Fruit fly (Drosophila melanogaster) whole organism, embryonic: ENCODE measurements around the gene CG5498.

Source experiments
- B-H2 ChIP-seq: fragments of 200-800 bp; sonication (Bioruptor generic); optimal IDR thresholded peaks from 2 replicates; lab custom pipeline; 2018; ENCODE audit warnings: missing biosample characterization, mild to moderate bottlenecking, missing genetic modification characterization
- Bgb ChIP-seq: fragments of 200-800 bp; sonication (Bioruptor generic); IDR thresholded peaks from 2 replicates; pipeline ENCODE4 v1.3.6; 2022; ENCODE audit warnings: missing biosample characterization, missing genetic modification characterization; ENCODE audit not compliant: partially characterized antibody
- CG11085 ChIP-seq: fragments of 200-800 bp; sonication (Bioruptor generic); IDR thresholded peaks from 2 replicates; pipeline ENCODE4 v1.3.6; 2022; ENCODE audit warnings: missing biosample characterization, missing genetic modification characterization
- CG11456 ChIP-seq: fragments of 200-800 bp; sonication (Bioruptor generic); IDR thresholded peaks from 3 replicates; pipeline ENCODE4 v1.3.6; 2022; ENCODE audit warnings: missing biosample characterization, missing genetic modification characterization
- CG11504 ChIP-seq: fragments of 200-800 bp; sonication (Bioruptor generic); optimal IDR thresholded peaks from 3 replicates; lab custom pipeline; 2019; ENCODE audit warnings: missing biosample characterization, mild to moderate bottlenecking, missing genetic modification characterization, moderate library complexity
- CG11695 ChIP-seq: fragments of 200-800 bp; sonication (Bioruptor generic); IDR thresholded peaks from 3 replicates; pipeline ENCODE4 v1.3.6; 2022; ENCODE audit warnings: missing biosample characterization, missing genetic modification characterization
- CG14667 ChIP-seq: fragments of 200-800 bp; sonication (Bioruptor generic); IDR thresholded peaks from 2 replicates; pipeline ENCODE4 v1.3.6; 2022; ENCODE audit warnings: missing biosample characterization, missing genetic modification characterization
- CG15269 ChIP-seq: fragments of 200-800 bp; sonication (Bioruptor generic); optimal IDR thresholded peaks from 2 replicates; lab custom pipeline; 2018; ENCODE audit warnings: missing biosample characterization, mild to moderate bottlenecking, missing genetic modification characterization, moderate library complexity
- CG15514 ChIP-seq: fragments of 200-800 bp; sonication (Bioruptor generic); optimal IDR thresholded peaks from 3 replicates; lab custom pipeline; 2017; ENCODE audit warnings: missing biosample characterization, missing genetic modification characterization, mild to moderate bottlenecking, moderate library complexity, missing genetic modification reagents
- CG17328 ChIP-seq: fragments of 200-800 bp; sonication (Bioruptor generic); IDR thresholded peaks from 2 replicates; pipeline ENCODE4 v1.3.6; 2022; ENCODE audit warnings: missing biosample characterization, missing genetic modification characterization
- CG17361 ChIP-seq: fragments of 200-800 bp; sonication (Bioruptor generic); IDR thresholded peaks from 3 replicates; pipeline ENCODE4 v1.3.6; 2022; ENCODE audit warnings: missing biosample characterization, missing genetic modification characterization
- CG18764 ChIP-seq: fragments of 200-800 bp; sonication (Bioruptor generic); optimal IDR thresholded peaks from 3 replicates; lab custom pipeline; 2016; ENCODE audit warnings: missing biosample characterization, missing genetic modification characterization
- CG2712 ChIP-seq: fragments of 200-800 bp; optimal IDR thresholded peaks from 3 replicates; lab custom pipeline; 2019; ENCODE audit warnings: missing biosample characterization, mild to moderate bottlenecking, missing genetic modification characterization, moderate library complexity
- CG30020 ChIP-seq: fragments of 200-800 bp; optimal IDR thresholded peaks from 2 replicates; lab custom pipeline; 2019; ENCODE audit warnings: missing biosample characterization, mild to moderate bottlenecking, missing genetic modification characterization, moderate library complexity
- CG31365 ChIP-seq: fragments of 200-800 bp; sonication (Bioruptor generic); optimal IDR thresholded peaks from 2 replicates; lab custom pipeline; 2018; ENCODE audit warnings: missing biosample characterization, mild to moderate bottlenecking, missing genetic modification characterization
- CG31388 ChIP-seq: fragments of 200-800 bp; sonication (Bioruptor generic); optimal IDR thresholded peaks from 2 replicates; lab custom pipeline; 2016; ENCODE audit warnings: missing biosample characterization, missing genetic modification characterization
- CG3163 ChIP-seq: fragments of 200-800 bp; sonication (Bioruptor generic); optimal IDR thresholded peaks from 3 replicates; lab custom pipeline; 2016; ENCODE audit warnings: missing biosample characterization, missing genetic modification characterization
- CG33557 ChIP-seq: fragments of 200-800 bp; sonication (Bioruptor generic); optimal IDR thresholded peaks from 2 replicates; lab custom pipeline; 2019; ENCODE audit warnings: missing biosample characterization, mild to moderate bottlenecking, missing genetic modification characterization, moderate library complexity
- CG34224 ChIP-seq: fragments of 200-800 bp; sonication (Bioruptor generic); IDR thresholded peaks from 3 replicates; pipeline ENCODE4 v1.3.6; 2022; ENCODE audit warnings: missing biosample characterization, missing genetic modification characterization; ENCODE audit not compliant: partially characterized antibody
- CG43689 ChIP-seq: fragments of 200-800 bp; sonication (Bioruptor generic); IDR thresholded peaks from 2 replicates; pipeline ENCODE4 v1.3.6; 2022; ENCODE audit warnings: missing biosample characterization, missing genetic modification characterization
- CG4404 ChIP-seq: fragments of 200-800 bp; sonication (Bioruptor generic); IDR thresholded peaks from 2 replicates; pipeline ENCODE4 v1.3.6; 2022; ENCODE audit warnings: missing biosample characterization, missing genetic modification characterization
- CG6254 ChIP-seq: fragments of 200-800 bp; sonication (Bioruptor generic); optimal IDR thresholded peaks from 3 replicates; lab custom pipeline; 2017; ENCODE audit warnings: mild to moderate bottlenecking, missing biosample characterization, missing genetic modification reagents, missing genetic modification characterization
- CG7372 ChIP-seq: fragments of 200-800 bp; sonication (Bioruptor generic); IDR thresholded peaks from 2 replicates; pipeline ENCODE4 v1.3.6; 2022; ENCODE audit warnings: missing biosample characterization, missing genetic modification characterization
- CG7928 ChIP-seq: fragments of 200-800 bp; sonication (Bioruptor generic); optimal IDR thresholded peaks from 2 replicates; lab custom pipeline; 2017; ENCODE audit warnings: missing biosample characterization, mild to moderate bottlenecking, missing genetic modification characterization
- CG8359 ChIP-seq: fragments of 200-800 bp; sonication (Bioruptor generic); optimal IDR thresholded peaks from 2 replicates; lab custom pipeline; 2017; ENCODE audit warnings: missing biosample characterization, mild to moderate bottlenecking, missing genetic modification characterization, borderline replicate concordance
- CG8944 ChIP-seq: fragments of 200-800 bp; sonication (Bioruptor generic); optimal IDR thresholded peaks from 3 replicates; lab custom pipeline; 2016; ENCODE audit warnings: missing biosample characterization, missing genetic modification characterization
- Deaf1 ChIP-seq: fragments of 200-800 bp; optimal IDR thresholded peaks from 3 replicates; lab custom pipeline; 2019; ENCODE audit warnings: missing biosample characterization, mild to moderate bottlenecking, missing genetic modification characterization, moderate library complexity
- Doc2 ChIP-seq: fragments of 200-800 bp; sonication (Bioruptor generic); IDR thresholded peaks from 2 replicates; pipeline ENCODE4 v1.3.6; 2022; ENCODE audit warnings: missing biosample characterization, missing genetic modification characterization
- HLH3B ChIP-seq: fragments of 200-800 bp; sonication (Bioruptor generic); IDR thresholded peaks from 2 replicates; pipeline ENCODE4 v1.3.6; 2022; ENCODE audit warnings: missing biosample characterization, missing genetic modification characterization
- MTF-1 ChIP-seq: fragments of 200-800 bp; sonication (Bioruptor generic); optimal IDR thresholded peaks from 2 replicates; lab custom pipeline; 2018; ENCODE audit warnings: missing biosample characterization, mild to moderate bottlenecking, missing genetic modification characterization, borderline replicate concordance
- Oaz ChIP-seq: fragments of 200-800 bp; sonication (Bioruptor generic); IDR thresholded peaks from 2 replicates; pipeline ENCODE4 v1.3.6; 2022; ENCODE audit warnings: missing biosample characterization, missing genetic modification characterization
- PHDP ChIP-seq: fragments of 200-800 bp; sonication (Bioruptor generic); optimal IDR thresholded peaks from 3 replicates; lab custom pipeline; 2018; ENCODE audit warnings: missing biosample characterization, mild to moderate bottlenecking, missing genetic modification characterization, moderate library complexity
- Ravus ChIP-seq: fragments of 200-800 bp; sonication (Bioruptor generic); IDR thresholded peaks from 2 replicates; pipeline ENCODE4 v1.3.6; 2022; ENCODE audit warnings: missing biosample characterization, missing genetic modification characterization
- Side ChIP-seq: fragments of 200-800 bp; sonication (Bioruptor generic); optimal IDR thresholded peaks from 2 replicates; lab custom pipeline; 2016; ENCODE audit warnings: missing biosample characterization, missing genetic modification characterization
- TFAM ChIP-seq: fragments of 200-800 bp; sonication (Bioruptor generic); optimal IDR thresholded peaks from 2 replicates; lab custom pipeline; 2017; ENCODE audit warnings: missing biosample characterization, missing genetic modification characterization, inconsistent platforms
- Xrp1 ChIP-seq: fragments of 200-800 bp; sonication (Bioruptor generic); IDR thresholded peaks from 2 replicates; pipeline ENCODE4 v1.3.6; 2022; ENCODE audit warnings: missing biosample characterization, missing genetic modification characterization
- ac ChIP-seq: fragments of 200-800 bp; sonication (Bioruptor generic); optimal IDR thresholded peaks from 3 replicates; lab custom pipeline; 2017; ENCODE audit warnings: missing biosample characterization, mild to moderate bottlenecking, missing genetic modification characterization
- bowl ChIP-seq: fragments of 200-800 bp; sonication (Bioruptor generic); IDR thresholded peaks from 2 replicates; pipeline ENCODE4 v1.3.6; 2022; ENCODE audit warnings: missing biosample characterization, missing genetic modification characterization
- esg ChIP-seq: fragments of 200-800 bp; sonication (Bioruptor generic); conservative IDR thresholded peaks from 2 replicates; pipeline ENCODE4 v1.3.6; 2022; ENCODE audit warnings: missing biosample characterization, missing genetic modification characterization
- fd64A ChIP-seq: fragments of 200-800 bp; sonication (Bioruptor generic); optimal IDR thresholded peaks from 3 replicates; lab custom pipeline; 2018; ENCODE audit warnings: missing biosample characterization, mild to moderate bottlenecking, missing genetic modification characterization
- klu ChIP-seq: fragments of 200-800 bp; sonication (Bioruptor generic); IDR thresholded peaks from 2 replicates; pipeline ENCODE4 v1.3.6; 2022; ENCODE audit warnings: missing biosample characterization, missing genetic modification characterization
- lmd ChIP-seq: fragments of 200-800 bp; sonication (Bioruptor generic); IDR thresholded peaks from 2 replicates; pipeline ENCODE4 v1.3.6; 2022; ENCODE audit warnings: missing biosample characterization, missing genetic modification characterization
- luna ChIP-seq: fragments of 200-800 bp; sonication (Bioruptor generic); optimal IDR thresholded peaks from 2 replicates; lab custom pipeline; 2016; ENCODE audit warnings: missing biosample characterization, missing genetic modification characterization
- mirr ChIP-seq: fragments of 200-800 bp; sonication (Bioruptor generic); optimal IDR thresholded peaks from 3 replicates; lab custom pipeline; 2018; ENCODE audit warnings: missing biosample characterization, mild to moderate bottlenecking, missing genetic modification characterization
- nerfin-1 ChIP-seq: fragments of 200-800 bp; sonication (Bioruptor generic); optimal IDR thresholded peaks from 3 replicates; lab custom pipeline; 2019; ENCODE audit warnings: missing biosample characterization, mild to moderate bottlenecking, missing genetic modification characterization, moderate library complexity
- p53 ChIP-seq: fragments of 200-800 bp; sonication (Bioruptor generic); optimal IDR thresholded peaks from 2 replicates; lab custom pipeline; 2016; ENCODE audit warnings: missing biosample characterization, missing genetic modification characterization
- ro ChIP-seq: fragments of 200-800 bp; sonication (Bioruptor generic); IDR thresholded peaks from 2 replicates; pipeline ENCODE4 v1.3.6; 2022; ENCODE audit warnings: missing biosample characterization, missing genetic modification characterization
- tx ChIP-seq: fragments of 200-800 bp; sonication (Bioruptor generic); optimal IDR thresholded peaks from 2 replicates; lab custom pipeline; 2016; ENCODE audit warnings: missing biosample characterization, missing genetic modification characterization
- vfl ChIP-seq: fragments of 200-800 bp; sonication (Bioruptor generic); optimal IDR thresholded peaks from 2 replicates; lab custom pipeline; 2016; ENCODE audit warnings: missing biosample characterization, missing genetic modification characterization
- vnd ChIP-seq: fragments of 200-800 bp; sonication (Bioruptor generic); IDR thresholded peaks from 3 replicates; pipeline ENCODE4 v1.3.6; 2022; ENCODE audit warnings: missing biosample characterization, missing genetic modification characterization; ENCODE audit not compliant: partially characterized antibody

CG5498 gene

DNA sequence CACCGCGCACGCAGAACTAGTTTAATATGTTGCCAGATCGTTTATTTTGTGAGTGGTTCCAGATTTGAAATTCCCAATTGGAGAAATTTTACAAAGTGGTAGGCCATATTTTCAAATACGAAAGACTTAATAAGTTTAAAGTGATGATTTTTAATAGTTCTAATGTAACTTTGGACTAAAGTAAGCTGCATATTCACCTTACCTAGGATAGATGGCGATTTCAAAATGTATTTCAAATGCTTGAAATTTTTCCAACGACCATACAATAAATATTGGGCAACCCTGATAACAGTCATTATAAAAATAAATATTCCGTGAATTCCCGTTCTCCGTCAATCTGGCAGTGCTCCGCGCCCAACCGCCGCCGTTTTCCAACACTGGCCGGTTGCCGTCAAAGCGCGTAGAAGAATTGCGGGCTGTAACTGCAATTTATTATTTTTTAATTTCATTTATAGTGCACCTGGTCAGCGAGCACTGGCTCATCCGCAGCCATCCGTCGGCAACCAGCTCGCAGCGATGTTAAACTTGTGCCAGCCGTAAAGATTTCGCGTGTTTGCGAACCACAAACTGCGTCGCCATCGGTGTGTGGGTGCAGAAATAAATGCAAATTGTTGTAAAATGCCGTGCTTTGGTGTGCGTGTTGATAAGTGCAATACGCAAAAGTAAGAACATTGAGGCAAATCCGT is 7.9 kb downstream of the CG5498 start, which contains the start of the genes Ide and RhoBTB (continued):
- TF ChIP-seq ro (no peak), CG33557 (GFP tag; lab: Kevin White, UChicago) (peak; percentile 65), CG6254 (GFP tag; lab: Kevin White, UChicago) (no peak), CG11504 (no peak), CG7372 (GFP tag; lab: Robert Waterston, UW) (peak; percentile 85), CG15269 (tag; lab: Kevin White, UChicago) (peak; percentile 83), TFAM (GFP tag; lab: Kevin White, UChicago) (no peak), CG31388 (peak; percentile 51), Bgb (GFP tag; lab: Robert Waterston, UW) (peak; percentile 34; the same call in 1 of the 2 replicates), CG11085 (GFP tag; lab: Robert Waterston, UW) (peak; percentile 84), esg (GFP tag; lab: Robert Waterston, UW) (peak; percentile 77), CG8944 (peak; percentile 87), vfl (GFP tag; lab: Kevin White, UChicago) (peak; percentile 81), ac (GFP tag; lab: Kevin White, UChicago) (no peak), CG2712 (peak; percentile 75), CG34224 (GFP tag; lab: Robert Waterston, UW) (no peak), Deaf1 (tag; lab: Kevin White, UChicago) (no peak), Side (peak; percentile 85), CG11695 (GFP tag; lab: Robert Waterston, UW) (no peak), nerfin-1 (tag; lab: Kevin White, UChicago) (peak; percentile 54), tx (peak; percentile 79), PHDP (tag; lab: Kevin White, UChicago) (peak; percentile 78), Doc2 (peak; percentile 48; the same call in 1 of the 2 replicates), Oaz (peak; percentile 56), CG17328 (0 out of 2 replicates have a peak, but pooled peaks have one; percentile 38), lmd (GFP tag; lab: Robert Waterston, UW) (peak; percentile 85), HLH3B (peak; percentile 46; the same call in 1 of the 2 replicates), CG14667 (GFP tag; lab: Robert Waterston, UW) (peak; percentile 58), luna (GFP tag; lab: Kevin White, UChicago) (peak; percentile 80), B-H2 (peak; percentile 82), p53 (peak; percentile 68), MTF-1 (GFP tag; lab: Kevin White, UChicago) (no peak), CG4404 (GFP tag; lab: Robert Waterston, UW) (peak; percentile 75), CG31365 (tag; lab: Kevin White, UChicago) (peak; percentile 3), CG11456 (GFP tag; lab: Robert Waterston, UW) (peak; percentile 82), CG7928 (GFP tag; lab: Kevin White, UChicago) (peak; percentile 57), mirr (GFP tag; lab: Kevin White, UChicago) (no peak), Ravus (GFP tag; lab: Robert Waterston, UW) (peak; percentile 6; the same call in 1 of the 2 replicates), bowl (GFP tag; lab: Robert Waterston, UW) (no peak), CG30020 (tag; lab: Kevin White, UChicago) (peak; percentile 66), CG43689 (GFP tag; lab: Robert Waterston, UW) (no peak), klu (peak; percentile 73), Xrp1 (GFP tag; lab: Robert Waterston, UW) (peak; percentile 54; the same call in 1 of the 2 replicates), CG18764 (GFP tag; lab: Kevin White, UChicago) (no peak), CG3163 (GFP tag; lab: Kevin White, UChicago) (peak; percentile 77), CG17361 (GFP tag; lab: Robert Waterston, UW) (peak; percentile 92), fd64A (no peak), CG15514 (GFP tag; lab: Kevin White, UChicago) (peak; percentile 98), vnd (GFP tag; lab: Robert Waterston, UW) (no peak), CG8359 (GFP tag; lab: Kevin White, UChicago) (peak; percentile 31)
